Fruit fly (Drosophila melanogaster) whole organism, embryonic: ENCODE data around the gene CG11726.

Source experiments
- Adf1 ChIP-seq: fragments of 200-800 bp; sonication (Bioruptor generic); IDR thresholded peaks from 2 replicates; pipeline ENCODE4 v1.3.6; 2022; ENCODE audit warnings: missing biosample characterization, missing genetic modification characterization
- BEAF-32 ChIP-seq: fragments of 200-800 bp; sonication (Bioruptor generic); optimal IDR thresholded peaks from 3 replicates; lab custom pipeline; 2017; ENCODE audit warnings: missing biosample characterization, missing genetic modification characterization, mild to moderate bottlenecking, moderate library complexity, missing genetic modification reagents
- CG10979 ChIP-seq: fragments of 200-800 bp; sonication (Bioruptor generic); optimal IDR thresholded peaks from 2 replicates; lab custom pipeline; 2018; ENCODE audit warnings: missing biosample characterization, mild to moderate bottlenecking, missing genetic modification characterization, moderate library complexity
- CG11085 ChIP-seq: fragments of 200-800 bp; sonication (Bioruptor generic); IDR thresholded peaks from 2 replicates; pipeline ENCODE4 v1.3.6; 2022; ENCODE audit warnings: missing biosample characterization, missing genetic modification characterization
- CG11398 ChIP-seq: fragments of 200-800 bp; sonication (Bioruptor generic); optimal IDR thresholded peaks from 2 replicates; lab custom pipeline; 2016; ENCODE audit warnings: missing biosample characterization, missing genetic modification characterization
- CG11723 ChIP-seq: fragments of 200-800 bp; sonication (Bioruptor generic); optimal IDR thresholded peaks from 2 replicates; lab custom pipeline; 2017; ENCODE audit warnings: missing biosample characterization, mild to moderate bottlenecking, missing genetic modification characterization
- CG13424 ChIP-seq: fragments of 200-800 bp; sonication (Bioruptor generic); optimal IDR thresholded peaks from 2 replicates; lab custom pipeline; 2019; ENCODE audit warnings: missing biosample characterization, mild to moderate bottlenecking, missing genetic modification characterization, moderate library complexity
- CG13775 ChIP-seq: fragments of 200-800 bp; sonication (Bioruptor generic); optimal IDR thresholded peaks from 3 replicates; lab custom pipeline; 2017; ENCODE audit warnings: missing biosample characterization, mild to moderate bottlenecking, missing genetic modification characterization
- CG15011 ChIP-seq: fragments of 200-800 bp; sonication (Bioruptor generic); optimal IDR thresholded peaks from 3 replicates; lab custom pipeline; 2018; ENCODE audit warnings: missing biosample characterization, mild to moderate bottlenecking, missing genetic modification characterization
- CG31224 ChIP-seq: fragments of 200-800 bp; sonication (Bioruptor generic); IDR thresholded peaks from 2 replicates; pipeline ENCODE4 v1.3.6; 2022; ENCODE audit warnings: missing biosample characterization, missing genetic modification characterization
- CG31365 ChIP-seq: fragments of 200-800 bp; sonication (Bioruptor generic); optimal IDR thresholded peaks from 2 replicates; lab custom pipeline; 2018; ENCODE audit warnings: missing biosample characterization, mild to moderate bottlenecking, missing genetic modification characterization
- CG32767 ChIP-seq: fragments of 200-800 bp; sonication (Bioruptor generic); IDR thresholded peaks from 2 replicates; pipeline ENCODE4 v1.3.6; 2022; ENCODE audit warnings: missing biosample characterization, missing genetic modification characterization
- CG4854 ChIP-seq: fragments of 200-800 bp; sonication (Bioruptor generic); optimal IDR thresholded peaks from 2 replicates; lab custom pipeline; 2016; ENCODE audit warnings: missing biosample characterization, missing genetic modification characterization, inconsistent platforms
- CG6791 ChIP-seq: fragments of 200-800 bp; sonication (Bioruptor generic); IDR thresholded peaks from 3 replicates; pipeline ENCODE4 v1.3.6; 2022; ENCODE audit warnings: missing biosample characterization, missing genetic modification characterization; ENCODE audit not compliant: partially characterized antibody
- CG7963 ChIP-seq: fragments of 200-800 bp; sonication (Bioruptor generic); IDR thresholded peaks from 3 replicates; pipeline ENCODE4 v1.3.6; 2022; ENCODE audit warnings: missing biosample characterization, missing genetic modification characterization; ENCODE audit not compliant: partially characterized antibody
- Mes4 ChIP-seq: fragments of 200-800 bp; sonication (Bioruptor generic); optimal IDR thresholded peaks from 2 replicates; lab custom pipeline; 2016; ENCODE audit warnings: missing biosample characterization, missing genetic modification characterization
- Oli ChIP-seq: fragments of 200-800 bp; sonication (Bioruptor generic); optimal IDR thresholded peaks from 2 replicates; lab custom pipeline; 2018; ENCODE audit warnings: missing biosample characterization, mild to moderate bottlenecking, missing genetic modification characterization, moderate library complexity
- Opbp ChIP-seq: fragments of 200-800 bp; sonication (Bioruptor generic); IDR thresholded peaks from 3 replicates; pipeline ENCODE4 v1.3.6; 2022; ENCODE audit warnings: missing biosample characterization, missing genetic modification characterization; ENCODE audit not compliant: partially characterized antibody
- Side ChIP-seq: fragments of 200-800 bp; sonication (Bioruptor generic); optimal IDR thresholded peaks from 2 replicates; lab custom pipeline; 2016; ENCODE audit warnings: missing biosample characterization, missing genetic modification characterization
- Spps ChIP-seq: fragments of 200-800 bp; sonication (Bioruptor generic); optimal IDR thresholded peaks from 2 replicates; lab custom pipeline; 2018; ENCODE audit warnings: missing biosample characterization, mild to moderate bottlenecking, missing genetic modification characterization
- Xbp1 ChIP-seq: fragments of 200-800 bp; sonication (Bioruptor generic); optimal IDR thresholded peaks from 3 replicates; lab custom pipeline; 2016; ENCODE audit warnings: missing biosample characterization, mild to moderate bottlenecking, missing genetic modification characterization
- YL-1 ChIP-seq: fragments of 200-800 bp; sonication (Bioruptor generic); optimal IDR thresholded peaks from 3 replicates; lab custom pipeline; 2017; ENCODE audit warnings: missing biosample characterization, mild to moderate bottlenecking, missing genetic modification characterization
- aop ChIP-seq: fragments of 200-800 bp; sonication (Bioruptor generic); IDR thresholded peaks from 2 replicates; pipeline ENCODE4 v1.3.6; 2022; ENCODE audit warnings: missing biosample characterization, missing genetic modification characterization
- ara ChIP-seq: fragments of 200-800 bp; sonication (Bioruptor generic); IDR thresholded peaks from 2 replicates; pipeline ENCODE4 v1.3.6; 2022; ENCODE audit warnings: missing biosample characterization, missing genetic modification characterization
- cato ChIP-seq: fragments of 200-800 bp; sonication (Bioruptor generic); optimal IDR thresholded peaks from 2 replicates; lab custom pipeline; 2016; ENCODE audit warnings: missing biosample characterization, missing genetic modification characterization, borderline replicate concordance
- chn ChIP-seq: fragments of 200-800 bp; sonication (Bioruptor generic); optimal IDR thresholded peaks from 2 replicates; lab custom pipeline; 2016; ENCODE audit warnings: missing biosample characterization, missing genetic modification characterization
- cwo ChIP-seq: fragments of 200-800 bp; sonication (Bioruptor generic); optimal IDR thresholded peaks from 3 replicates; lab custom pipeline; 2017; ENCODE audit warnings: missing biosample characterization, missing genetic modification characterization, mild to moderate bottlenecking, moderate library complexity, missing genetic modification reagents
- danr ChIP-seq: fragments of 200-800 bp; sonication (Bioruptor generic); IDR thresholded peaks from 2 replicates; pipeline ENCODE4 v1.3.6; 2022; ENCODE audit warnings: missing biosample characterization, missing genetic modification characterization
- dati ChIP-seq: fragments of 200-800 bp; sonication (Bioruptor generic); IDR thresholded peaks from 2 replicates; pipeline ENCODE4 v1.3.6; 2022; ENCODE audit warnings: missing biosample characterization, missing genetic modification characterization
- disco-r ChIP-seq: fragments of 200-800 bp; sonication (Bioruptor generic); optimal IDR thresholded peaks from 2 replicates; lab custom pipeline; 2016; ENCODE audit warnings: missing biosample characterization, missing genetic modification characterization
- dysf ChIP-seq: fragments of 200-800 bp; sonication (Bioruptor generic); IDR thresholded peaks from 3 replicates; pipeline ENCODE4 v1.3.6; 2022; ENCODE audit warnings: missing biosample characterization, missing genetic modification characterization
- eve ChIP-seq, 2 experiments: fragments of >200 bp; optimal IDR thresholded peaks; 2 replicates each; lab custom pipeline; 2017; ENCODE audit warnings: missing biosample characterization in 2 of 2, missing genetic modification characterization in 2 of 2
- fd102C ChIP-seq: fragments of 200-800 bp; sonication (Bioruptor generic); optimal IDR thresholded peaks from 2 replicates; lab custom pipeline; 2018; ENCODE audit warnings: missing biosample characterization, mild to moderate bottlenecking, missing genetic modification characterization, moderate library complexity
- fu2 ChIP-seq: fragments of 200-800 bp; sonication (Bioruptor generic); optimal IDR thresholded peaks from 2 replicates; lab custom pipeline; 2016; ENCODE audit warnings: missing biosample characterization, missing genetic modification characterization
- gcm2 ChIP-seq: fragments of 200-800 bp; sonication (Bioruptor generic); optimal IDR thresholded peaks from 2 replicates; lab custom pipeline; 2016; ENCODE audit warnings: missing biosample characterization, missing genetic modification characterization
- gem ChIP-seq: fragments of 200-800 bp; sonication (Bioruptor generic); optimal IDR thresholded peaks from 2 replicates; lab custom pipeline; 2019; ENCODE audit warnings: missing biosample characterization, mild to moderate bottlenecking, missing genetic modification characterization, moderate library complexity
- grau ChIP-seq: fragments of 200-800 bp; optimal IDR thresholded peaks from 3 replicates; lab custom pipeline; 2019; ENCODE audit warnings: missing biosample characterization, mild to moderate bottlenecking, missing genetic modification characterization, moderate library complexity
- kni ChIP-seq: fragments of 200-800 bp; sonication (Bioruptor generic); optimal IDR thresholded peaks from 3 replicates; lab custom pipeline; 2017; ENCODE audit warnings: mild to moderate bottlenecking, missing biosample characterization, missing genetic modification reagents, missing genetic modification characterization
- lbe ChIP-seq: fragments of 200-800 bp; sonication (Bioruptor generic); optimal IDR thresholded peaks from 2 replicates; lab custom pipeline; 2016; ENCODE audit warnings: missing biosample characterization, mild to moderate bottlenecking, missing genetic modification characterization
- mld ChIP-seq: fragments of 200-800 bp; sonication (Bioruptor generic); IDR thresholded peaks from 3 replicates; pipeline ENCODE4 v1.3.6; 2022; ENCODE audit warnings: missing biosample characterization, missing genetic modification characterization; ENCODE audit not compliant: partially characterized antibody
- odd ChIP-seq: fragments of 200-800 bp; sonication (Bioruptor generic); optimal IDR thresholded peaks from 2 replicates; lab custom pipeline; 2017; ENCODE audit warnings: missing biosample characterization, mild to moderate bottlenecking, missing genetic modification characterization
- pfk ChIP-seq: fragments of 200-800 bp; sonication (Bioruptor generic); optimal IDR thresholded peaks from 2 replicates; lab custom pipeline; 2018; ENCODE audit warnings: missing biosample characterization, mild to moderate bottlenecking, missing genetic modification characterization, moderate library complexity
- psq ChIP-seq: fragments of 200-800 bp; sonication (Bioruptor generic); optimal IDR thresholded peaks from 2 replicates; lab custom pipeline; 2017; ENCODE audit warnings: missing biosample characterization, missing genetic modification characterization
- schlank ChIP-seq: fragments of 200-800 bp; sonication (Bioruptor generic); optimal IDR thresholded peaks from 2 replicates; lab custom pipeline; 2018; ENCODE audit warnings: missing biosample characterization, mild to moderate bottlenecking, missing genetic modification characterization
- sens ChIP-seq: fragments of 200-800 bp; sonication (Bioruptor generic); peaks from one replicate; lab custom pipeline; 2016; ENCODE audit warnings: missing biosample characterization, missing genetic modification characterization
- shn ChIP-seq: fragments of 200-800 bp; sonication (Bioruptor generic); optimal IDR thresholded peaks from 3 replicates; lab custom pipeline; 2016; ENCODE audit warnings: missing biosample characterization, missing genetic modification characterization
- slbo ChIP-seq: fragments of 200-800 bp; sonication (Bioruptor generic); IDR thresholded peaks from 2 replicates; pipeline ENCODE4 v1.3.6; 2022; ENCODE audit warnings: missing biosample characterization, missing genetic modification characterization
- slp2 ChIP-seq: fragments of 200-800 bp; sonication (Bioruptor generic); optimal IDR thresholded peaks from 2 replicates; lab custom pipeline; 2016; ENCODE audit warnings: missing biosample characterization, missing genetic modification characterization
- sr ChIP-seq: fragments of 200-800 bp; sonication (Bioruptor generic); IDR thresholded peaks from 3 replicates; pipeline ENCODE4 v1.3.6; 2022; ENCODE audit warnings: missing biosample characterization, missing genetic modification characterization
- ttk ChIP-seq: fragments of 200-800 bp; sonication (Bioruptor generic); IDR thresholded peaks from 2 replicates; pipeline ENCODE4 v2.1.2; 2022; ENCODE audit warnings: missing biosample characterization, missing genetic modification characterization

Gene CG11726

DNA sequence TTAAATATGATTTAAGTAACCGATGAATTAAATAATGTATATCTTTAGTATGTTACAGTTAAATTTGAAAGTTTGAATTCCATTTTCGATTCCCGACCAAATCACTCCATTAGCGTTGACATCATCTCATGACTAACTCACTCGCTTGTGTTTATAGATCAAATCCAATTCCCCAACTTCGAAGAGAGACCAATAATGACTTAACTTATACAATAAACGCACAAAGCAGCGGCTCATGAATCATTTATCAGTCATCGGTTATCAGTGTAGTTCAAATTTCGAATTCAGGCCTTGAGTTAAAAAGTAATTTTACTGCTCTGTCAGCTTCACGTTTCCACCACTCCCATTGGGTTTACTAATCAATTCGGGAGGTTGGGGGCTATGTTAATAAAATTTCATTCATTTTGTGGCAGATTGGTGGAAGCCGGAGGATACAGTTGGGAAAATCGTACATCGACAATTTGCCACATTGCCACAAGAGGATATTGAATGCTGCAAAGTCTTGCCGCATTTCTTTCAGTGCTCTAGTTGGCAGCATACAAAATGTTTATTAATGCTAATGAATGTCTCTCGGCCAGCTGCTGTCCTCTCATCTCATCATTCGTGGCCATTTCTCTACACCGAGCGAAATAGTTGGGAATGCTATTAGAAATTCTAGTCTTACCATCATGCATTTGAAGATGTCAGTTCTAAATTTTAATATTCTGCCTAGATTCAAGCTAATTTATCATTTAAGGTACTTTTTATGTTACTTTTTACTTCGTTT is 14.0 kb downstream of the CG11726 start (continued):
- TF ChIP-seq BEAF-32 (GFP tag; lab: Kevin White, UChicago) = no peak
- no peak for TF ChIP-seq Adf1 (GFP tag; lab: Robert Waterston, UW)
- no peak for TF ChIP-seq CG11398 (GFP tag; lab: Kevin White, UChicago)
- TF ChIP-seq eve (GFP tag; optimal IDR thresholded peaks at IDR 0.05; lab: Kevin White, UChicago) = peak in 1 of 2 experiments; percentile 35
- no peak for TF ChIP-seq kni
- peak; percentile 40 for TF ChIP-seq slp2 (GFP tag; lab: Kevin White, UChicago)
- no peak for TF ChIP-seq shn
- peak; percentile 52 for TF ChIP-seq Oli
- no peak for TF ChIP-seq ttk
- no peak for TF ChIP-seq sr (GFP tag; lab: Robert Waterston, UW)
- TF ChIP-seq gcm2 = no peak
- TF ChIP-seq chn (GFP tag; lab: Kevin White, UChicago) = peak; percentile 23
- TF ChIP-seq CG4854 = no peak
- no peak for TF ChIP-seq pfk (GFP tag; lab: Kevin White, UChicago)
- TF ChIP-seq cwo (GFP tag; lab: Kevin White, UChicago) = no peak
- no peak for TF ChIP-seq CG15011 (GFP tag; lab: Kevin White, UChicago)
- TF ChIP-seq fd102C (GFP tag; lab: Kevin White, UChicago) = no peak
- no peak for TF ChIP-seq dati (GFP tag; lab: Robert Waterston, UW)
- no peak for TF ChIP-seq CG32767 (GFP tag; lab: Robert Waterston, UW)
- 0 out of 2 replicates have a peak, but pooled peaks have one; percentile 4 for TF ChIP-seq CG31224 (GFP tag; lab: Robert Waterston, UW)
- TF ChIP-seq aop (GFP tag; lab: Robert Waterston, UW) = no peak
- TF ChIP-seq gem (tag; lab: Kevin White, UChicago) = peak; percentile 66
- TF ChIP-seq CG6791 (GFP tag; lab: Robert Waterston, UW) = no peak
- TF ChIP-seq Mes4 (GFP tag; lab: Kevin White, UChicago) = no peak
- TF ChIP-seq grau (tag; lab: Kevin White, UChicago) = peak; percentile 34
- TF ChIP-seq Side (GFP tag; lab: Kevin White, UChicago) = no peak
- no peak for TF ChIP-seq dysf (GFP tag; lab: Robert Waterston, UW)
- no peak for TF ChIP-seq lbe (GFP tag; lab: Kevin White, UChicago)
- no peak for TF ChIP-seq slbo
- TF ChIP-seq Xbp1 = peak; percentile 41
- peak; percentile 91 for TF ChIP-seq sens
- no peak for TF ChIP-seq CG7963 (GFP tag; lab: Robert Waterston, UW)
- no peak for TF ChIP-seq YL-1
- no peak for TF ChIP-seq fu2 (GFP tag; lab: Kevin White, UChicago)
- no peak for TF ChIP-seq disco-r
- TF ChIP-seq cato (GFP tag; lab: Kevin White, UChicago) = peak; percentile 15
- TF ChIP-seq CG11723 = no peak
- TF ChIP-seq Spps = no peak
- TF ChIP-seq CG13775 (GFP tag; lab: Kevin White, UChicago) = no peak
- TF ChIP-seq CG31365 (tag; lab: Kevin White, UChicago) = no peak
- no peak; the same call in 1 of the 2 replicates for TF ChIP-seq ara (GFP tag; lab: Robert Waterston, UW)
- TF ChIP-seq Opbp (GFP tag; lab: Robert Waterston, UW) = no peak
- TF ChIP-seq danr (GFP tag; lab: Robert Waterston, UW) = no peak
- no peak for TF ChIP-seq psq (GFP tag; lab: Kevin White, UChicago)
- TF ChIP-seq CG10979 (tag; lab: Kevin White, UChicago) = peak; percentile 60
- no peak for TF ChIP-seq CG11085 (GFP tag; lab: Robert Waterston, UW)
- no peak for TF ChIP-seq mld (GFP tag; lab: Robert Waterston, UW)
- no peak for TF ChIP-seq schlank (tag; lab: Kevin White, UChicago)
- TF ChIP-seq odd (GFP tag; lab: Kevin White, UChicago) = no peak
- no peak for TF ChIP-seq CG13424
